Worm (Caenorhabditis elegans): ENCODE results near the gene pro-2.

Gene pro-2

DNA sequence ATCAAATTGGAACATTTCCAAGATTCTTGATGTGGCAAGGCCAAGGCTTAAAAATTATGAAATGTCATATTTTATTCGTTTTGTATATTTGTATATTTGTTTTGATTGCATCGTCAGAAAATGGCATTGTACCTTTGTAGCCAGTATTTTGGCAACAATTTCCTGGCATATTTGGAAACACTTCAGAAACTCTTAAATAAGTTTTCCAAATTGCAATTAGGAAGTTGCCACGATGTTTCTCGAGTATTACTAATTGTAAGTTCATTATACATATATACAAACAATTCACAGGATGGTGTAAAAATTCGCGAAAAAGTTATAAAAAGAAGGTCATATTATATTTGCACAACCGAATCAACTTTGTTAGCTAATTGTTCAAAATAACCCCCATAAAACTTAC lies 29.7 kb downstream of the pro-2 start, which contains the start of gene idpp-8:
Gene idpp-8 (plus strand): TSS at position 301 of the 400 bp plus-strand sequence.
- TF ChIP-seq unc-62 (GFP tag; optimal IDR thresholded peaks at IDR 0.05): no peak
- TF ChIP-seq mab-9 (GFP tag; IDR thresholded peaks at IDR 0.05): no peak
- no peak for TF ChIP-seq tbx-2 (tag; optimal IDR thresholded peaks at IDR 0.05)

DNA sequence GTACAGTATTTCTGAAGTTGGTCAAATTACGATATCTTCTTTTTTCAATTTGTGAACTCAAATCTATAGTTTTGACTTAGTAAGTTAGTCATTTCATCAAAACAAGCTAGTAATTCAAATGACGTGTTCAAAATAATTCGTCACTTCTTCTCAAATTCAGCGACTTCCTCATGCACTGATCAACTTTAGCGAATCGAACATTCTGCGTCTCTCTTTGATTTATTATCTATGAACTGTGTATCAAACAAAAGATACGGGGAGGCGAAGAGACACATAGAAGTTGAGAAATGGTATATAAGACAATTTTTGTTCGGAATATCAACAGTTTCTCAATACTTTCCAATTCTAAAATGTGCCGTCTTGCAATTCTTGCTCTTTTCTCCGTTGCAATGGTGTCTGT lies 32.9 kb downstream of the pro-2 start, which contains the start of gene srlf-34:
Gene srlf-34 (plus strand): TSS at position 321 of the 400 bp plus-strand sequence.
- TF ChIP-seq nhr-85 (tag) (peak; percentile 76), aly-2 (tag; optimal IDR thresholded peaks at IDR 0.05) (no peak), efl-1 (optimal IDR thresholded peaks at IDR 0.05) (no peak), efl-1 (GFP tag; optimal IDR thresholded peaks at IDR 0.05 in 1 of 2) (peak in 1 of 2 experiments; percentile 10)

DNA sequence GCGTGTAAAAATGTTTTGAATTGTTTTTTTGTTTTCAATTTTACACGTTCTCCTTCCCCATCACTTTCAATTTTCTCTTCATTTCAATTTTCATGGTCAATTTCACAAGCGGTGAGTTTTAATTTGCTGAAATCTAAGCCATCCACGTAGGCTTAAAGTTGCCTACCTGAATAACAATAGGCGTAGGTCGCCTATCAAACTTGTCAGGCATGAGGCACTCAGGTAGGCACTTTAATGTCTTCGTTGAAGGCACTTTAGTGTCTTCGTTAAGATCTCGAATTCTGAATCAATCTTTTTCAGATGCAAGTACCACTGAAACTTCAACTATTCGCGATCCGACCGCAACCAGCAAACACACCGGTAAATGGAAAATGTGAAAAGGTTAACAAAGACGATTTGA lies 35.6 kb downstream of the pro-2 start, which contains the start of gene ZK970.8:
Gene ZK970.8 (plus strand): TSS at position 301 of the 400 bp plus-strand sequence.
- TF ChIP-seq pax-3 (tag; optimal IDR thresholded peaks at IDR 0.05) (no peak), ceh-90 (tag; optimal IDR thresholded peaks at IDR 0.05) (no peak), nhr-12 (tag; optimal IDR thresholded peaks at IDR 0.05) (no peak), efl-1 (optimal IDR thresholded peaks at IDR 0.05) (no peak), efl-1 (GFP tag; optimal IDR thresholded peaks at IDR 0.05 in 1 of 2) (no peak)

DNA sequence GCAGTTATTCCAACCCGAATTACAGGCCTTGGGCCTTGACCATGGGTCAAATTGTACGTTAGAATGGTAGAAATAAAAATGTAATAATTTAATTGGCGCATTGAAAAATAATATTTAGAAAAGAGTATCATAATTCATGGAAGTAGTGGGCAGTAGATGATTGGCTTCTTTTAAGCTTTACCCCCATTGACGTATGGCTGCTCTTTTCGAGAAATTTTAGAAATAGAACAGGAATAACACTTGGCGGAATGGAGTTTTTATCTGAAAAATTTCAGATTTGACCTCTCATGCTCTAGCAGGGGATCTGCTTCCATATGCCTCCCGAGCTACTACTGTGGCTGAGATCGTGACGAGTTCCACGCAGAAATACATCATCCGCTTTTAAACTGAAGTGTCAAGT lies 36.2 kb downstream of the pro-2 start, which contains the start of gene gcy-4:
Gene gcy-4 (minus strand): TSS at position 101 of the 400 bp plus-strand sequence.
- TF ChIP-seq ces-1 (GFP tag; optimal IDR thresholded peaks at IDR 0.05) (no peak), nhr-20 (tag; optimal IDR thresholded peaks at IDR 0.05) (no peak), nhr-19 (GFP tag; conservative IDR thresholded peaks at IDR 0.05) (no peak), hlh-17 (GFP tag; optimal IDR thresholded peaks at IDR 0.05; ENCODE audit: borderline replicate concordance) (no peak), zag-1 (tag; optimal IDR thresholded peaks at IDR 0.05) (no peak), ama-1 (optimal IDR thresholded peaks at IDR 0.05) (no peak), efl-1 (optimal IDR thresholded peaks at IDR 0.05) (no peak), efl-1 (GFP tag; optimal IDR thresholded peaks at IDR 0.05 in 1 of 2) (no peak), hpl-2 (GFP tag; optimal IDR thresholded peaks at IDR 0.05) (no peak), nhr-11 (tag; optimal IDR thresholded peaks at IDR 0.05) (no peak), blmp-1 (tag; optimal IDR thresholded peaks at IDR 0.05) (no peak), fkh-8 (tag; optimal IDR thresholded peaks at IDR 0.05) (no peak), nhr-47 (tag; optimal IDR thresholded peaks at IDR 0.05) (no peak), C34B4.2 (tag; optimal IDR thresholded peaks at IDR 0.05) (no peak), lin-39 (tag; optimal IDR thresholded peaks at IDR 0.05) (no peak), jun-1 (tag; optimal IDR thresholded peaks at IDR 0.05) (no peak), mdl-1 (tag; optimal IDR thresholded peaks at IDR 0.05) (no peak), unc-86 (tag; optimal IDR thresholded peaks at IDR 0.05) (no peak), tlp-1 (tag; optimal IDR thresholded peaks at IDR 0.05) (no peak)

DNA sequence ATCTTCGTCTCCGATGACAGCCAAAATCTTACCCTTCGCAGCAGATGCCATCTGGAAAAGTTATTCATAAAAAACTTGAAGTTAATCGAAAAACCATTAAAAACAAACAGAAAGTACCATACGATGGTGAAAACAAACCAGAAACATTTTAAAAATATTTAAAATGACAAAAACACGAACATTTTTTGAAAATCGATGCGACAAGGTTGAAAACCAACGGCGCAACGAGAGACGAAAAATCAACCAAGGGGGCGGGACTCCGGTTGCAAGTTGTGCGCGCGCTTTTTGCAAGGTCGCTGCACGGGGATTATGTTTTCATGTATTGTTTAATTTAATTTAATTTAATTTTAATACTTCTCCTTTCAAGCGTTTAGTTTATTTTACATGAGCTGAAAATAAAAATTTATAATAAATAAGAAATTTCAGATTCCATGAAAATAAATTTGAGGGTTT lies 41.2 kb downstream of the pro-2 start, which contains the start of gene vha-9:
Gene vha-9 (minus strand): TSS at position 51 of the 453 bp plus-strand sequence.
- TF ChIP-seq nhr-84 (tag; optimal IDR thresholded peaks at IDR 0.05): no peak
- peak; percentile 34 for TF ChIP-seq ces-1 (GFP tag; optimal IDR thresholded peaks at IDR 0.05)
- TF ChIP-seq hlh-4 (tag; optimal IDR thresholded peaks at IDR 0.05): no peak
- TF ChIP-seq pqm-1 (tag; optimal IDR thresholded peaks at IDR 0.05): no peak
- TF ChIP-seq hpl-2 (GFP tag; optimal IDR thresholded peaks at IDR 0.05): peak; percentile 3
- TF ChIP-seq ztf-11 (tag; optimal IDR thresholded peaks at IDR 0.05): peak in 1 of 2 experiments; percentile 59
- TF ChIP-seq lin-14 (GFP tag; optimal IDR thresholded peaks at IDR 0.05): peak; percentile 81
- TF ChIP-seq nhr-47 (tag; optimal IDR thresholded peaks at IDR 0.05): peak; percentile 76
- TF ChIP-seq unc-130 (tag; optimal IDR thresholded peaks at IDR 0.05): peak; percentile 78
- TF ChIP-seq xbp-1 (tag; optimal IDR thresholded peaks at IDR 0.05): peak; percentile 70
- peak; percentile 27 for TF ChIP-seq ceh-8 (GFP tag; optimal IDR thresholded peaks at IDR 0.05)
- peak; percentile 35 to 72 (median 66) for TF ChIP-seq dpl-1 (GFP tag; optimal IDR thresholded peaks at IDR 0.05)
- no peak for TF ChIP-seq egl-27 (tag; optimal IDR thresholded peaks at IDR 0.05)
- TF ChIP-seq blmp-1 (tag; optimal IDR thresholded peaks at IDR 0.05): peak; percentile 45
- TF ChIP-seq nhr-20 (tag; optimal IDR thresholded peaks at IDR 0.05): peak; percentile 72
- TF ChIP-seq ets-5 (GFP tag; IDR thresholded peaks at IDR 0.05): no peak
- TF ChIP-seq ceh-88 (GFP tag; IDR thresholded peaks at IDR 0.05): peak; percentile 35; the same call in 1 of the 2 replicates
- TF ChIP-seq lin-35 (GFP tag; optimal IDR thresholded peaks at IDR 0.05): peak; percentile 55 to 62
- peak; percentile 61 to 78 for TF ChIP-seq lsy-2 (tag; optimal IDR thresholded peaks at IDR 0.05)
- TF ChIP-seq ztf-4 (tag; optimal IDR thresholded peaks at IDR 0.05): peak; percentile 26
- TF ChIP-seq C16A3.4 (tag; optimal IDR thresholded peaks at IDR 0.05): peak; percentile 66
- TF ChIP-seq nhr-85 (tag): peak; percentile 57
- TF ChIP-seq ceh-82 (tag; optimal IDR thresholded peaks at IDR 0.05): peak; percentile 44 to 63 (median 61)
- TF ChIP-seq skn-1 (tag; optimal IDR thresholded peaks at IDR 0.05): peak; percentile 71
- peak; percentile 13 for TF ChIP-seq irx-1 (tag; optimal IDR thresholded peaks at IDR 0.05)
